Worm (Caenorhabditis elegans): Measurements from ENCODE around the gene ZK418.6.

ZK418.6 gene

ce11 chrIII:7114952-7115488 is 36.4 kb upstream of the ZK418.6 start, which contains the start of gene nhr-10:
Gene nhr-10 (minus strand): TSS chrIII:7115438.
- no peak for TF ChIP-seq K02D7.2 (tag; optimal IDR thresholded peaks at IDR 0.05)
- no peak for TF ChIP-seq hlh-13 (GFP tag; optimal IDR thresholded peaks at IDR 0.05)
- no peak for TF ChIP-seq npax-4 (tag; optimal IDR thresholded peaks at IDR 0.05)
- TF ChIP-seq mec-3 (tag; optimal IDR thresholded peaks at IDR 0.05; ENCODE audit: borderline replicate concordance), result no peak

- TF ChIP-seq syd-9 (tag; optimal IDR thresholded peaks at IDR 0.05) (no peak), fkh-6 (tag; optimal IDR thresholded peaks at IDR 0.05) (no peak), odd-2 (tag; optimal IDR thresholded peaks at IDR 0.05) (no peak), zip-5 (tag; optimal IDR thresholded peaks at IDR 0.05) (no peak), ceh-48 (tag; optimal IDR thresholded peaks at IDR 0.05) (no peak), ceh-22 (tag; optimal IDR thresholded peaks at IDR 0.05) (no peak), ceh-2 (tag; optimal IDR thresholded peaks at IDR 0.05) (no peak), rnt-1 (tag; optimal IDR thresholded peaks at IDR 0.05) (no peak), dmd-4 (tag; optimal IDR thresholded peaks at IDR 0.05; ENCODE audit: borderline replicate concordance) (no peak), lin-11 (tag; optimal IDR thresholded peaks at IDR 0.05) (no peak), C08G9.2 (tag; optimal IDR thresholded peaks at IDR 0.05) (no peak), ceh-9 (tag; optimal IDR thresholded peaks at IDR 0.05) (no peak), madf-2 (tag; optimal IDR thresholded peaks at IDR 0.05) (no peak), unc-55 (GFP tag; optimal IDR thresholded peaks at IDR 0.05) (no peak), ceh-31 (tag; optimal IDR thresholded peaks at IDR 0.05) (no peak)
These were observed 33.6 kb upstream of the ZK418.6 start for ce11 chrIII:7112285-7112684.

- no peak for TF ChIP-seq gmeb-2 (tag; optimal IDR thresholded peaks at IDR 0.05)
- TF ChIP-seq ceh-30 (tag; optimal IDR thresholded peaks at IDR 0.05), result no peak
- TF ChIP-seq nhr-232 (tag; optimal IDR thresholded peaks at IDR 0.05), result no peak
- TF ChIP-seq ahr-1 (tag; optimal IDR thresholded peaks at IDR 0.05), result no peak
- TF ChIP-seq pros-1 (tag; optimal IDR thresholded peaks at IDR 0.05), result no peak
- TF ChIP-seq ceh-48 (tag; optimal IDR thresholded peaks at IDR 0.05), result no peak
- TF ChIP-seq elt-4 (tag; optimal IDR thresholded peaks at IDR 0.05), result no peak
- no peak for TF ChIP-seq elt-2 (tag; optimal IDR thresholded peaks at IDR 0.05)
- no peak for TF ChIP-seq hlh-13 (GFP tag; optimal IDR thresholded peaks at IDR 0.05)
These were observed 33.2 kb upstream of the ZK418.6 start, which contains the start of gene B0280.7 for ce11 chrIII:7111793-7112192. Gene B0280.7 (minus strand): TSS chrIII:7111893.

ce11 chrIII:7107965-7108364 is 29.3 kb upstream of the ZK418.6 start, which contains the start of gene odd-1:
Gene odd-1 (plus strand): TSS chrIII:7108313.
- TF ChIP-seq elt-4 (tag; optimal IDR thresholded peaks at IDR 0.05), result no peak
- TF ChIP-seq elt-2 (tag; optimal IDR thresholded peaks at IDR 0.05), result peak; percentile 85

ce11 chrIII:7106854-7107253 is 28.2 kb upstream of the ZK418.6 start:
- no peak for TF ChIP-seq elt-4 (tag; optimal IDR thresholded peaks at IDR 0.05)
- no peak for TF ChIP-seq tbx-2 (tag; optimal IDR thresholded peaks at IDR 0.05)
- no peak for TF ChIP-seq C38D4.7 (GFP tag; optimal IDR thresholded peaks at IDR 0.05)
- no peak for TF ChIP-seq C08G9.2 (tag; optimal IDR thresholded peaks at IDR 0.05)
- TF ChIP-seq fkh-10 (GFP tag; optimal IDR thresholded peaks at IDR 0.05), result no peak
- TF ChIP-seq ceh-45 (GFP tag; IDR thresholded peaks at IDR 0.05), result no peak
- TF ChIP-seq ceh-30 (tag; optimal IDR thresholded peaks at IDR 0.05), result no peak
- TF ChIP-seq F13H6.1 (tag; optimal IDR thresholded peaks at IDR 0.05), result no peak
- TF ChIP-seq ceh-14 (tag; optimal IDR thresholded peaks at IDR 0.05), result no peak
- no peak for TF ChIP-seq nfya-1 (tag; optimal IDR thresholded peaks at IDR 0.05)
- TF ChIP-seq dve-1 (tag; optimal IDR thresholded peaks at IDR 0.05), result no peak
- no peak for TF ChIP-seq pha-2 (tag; optimal IDR thresholded peaks at IDR 0.05)
- no peak for TF ChIP-seq fkh-6 (tag; optimal IDR thresholded peaks at IDR 0.05)
- no peak for TF ChIP-seq ceh-9 (tag; optimal IDR thresholded peaks at IDR 0.05)
- no peak for TF ChIP-seq hlh-8 (tag; optimal IDR thresholded peaks at IDR 0.05)
- TF ChIP-seq K02D7.2 (tag; optimal IDR thresholded peaks at IDR 0.05), result no peak
